Worm (Caenorhabditis elegans): ENCODE measurements around the gene F27B3.6.

DNA sequence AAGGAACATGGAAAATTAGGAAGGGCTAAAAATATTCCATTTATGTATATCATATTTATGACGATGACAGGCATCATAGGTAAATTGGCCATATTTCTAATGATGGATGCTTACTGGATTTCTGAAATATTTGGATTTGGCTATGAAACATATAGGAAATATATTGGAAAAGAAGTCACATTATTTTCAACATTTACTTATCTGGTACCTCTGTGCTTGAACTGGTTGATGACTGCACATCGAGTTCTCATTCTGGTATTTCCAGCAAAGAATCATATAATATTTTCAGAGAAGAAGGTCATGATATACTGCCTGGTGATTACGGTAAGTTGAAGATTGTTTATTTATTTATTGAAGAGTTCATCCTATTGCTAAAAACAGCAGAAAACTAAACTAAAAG lies 45.8 kb downstream of the F27B3.6 start, which contains the start of gene srxa-5:
- no peak for TF ChIP-seq him-1 (tag; optimal IDR thresholded peaks at IDR 0.05)
- TF ChIP-seq W03F9.2 (tag; optimal IDR thresholded peaks at IDR 0.05), result no peak
- no peak for TF ChIP-seq dao-5 (tag; optimal IDR thresholded peaks at IDR 0.05)

Data from whole organism, L4/young adult.